Worm (Caenorhabditis elegans) whole organism, L1 larva: Measurements from ENCODE around the gene wrt-4.

ENCODE experiments used
- C04F5.9 ChIP-seq: sonication (generic microtip); optimal IDR thresholded peaks from 2 replicates; lab custom pipeline; 2016; ENCODE audit warnings: missing genetic modification characterization, missing compliant biosample characterization
- C16A3.4 ChIP-seq: fragments of 150-350 bp; optimal IDR thresholded peaks from 2 replicates; lab custom pipeline; 2014; ENCODE audit warnings: missing biosample characterization, missing genetic modification characterization
- F16B12.6 ChIP-seq: fragments of 150-350 bp; optimal IDR thresholded peaks from 2 replicates; lab custom pipeline; 2014; ENCODE audit warnings: missing biosample characterization, missing genetic modification characterization
- Y116A8C.19 ChIP-seq: sonication (generic microtip); optimal IDR thresholded peaks from 2 replicates; lab custom pipeline; 2016; ENCODE audit warnings: missing compliant biosample characterization, missing genetic modification characterization, borderline replicate concordance
- aha-1 ChIP-seq: fragments of 150-350 bp; optimal IDR thresholded peaks from 2 replicates; lab custom pipeline; 2014; ENCODE audit warnings: missing biosample characterization, missing genetic modification characterization
- blmp-1 ChIP-seq: fragments of 150-350 bp; optimal IDR thresholded peaks from 2 replicates; lab custom pipeline; 2014; ENCODE audit warnings: missing biosample characterization, missing genetic modification characterization
- ceh-8 ChIP-seq: fragments of 200-800 bp; sonication (Bioruptor generic); optimal IDR thresholded peaks from 2 replicates; lab custom pipeline; 2018; ENCODE audit warnings: mild to moderate bottlenecking, missing genetic modification characterization, moderate library complexity, missing compliant biosample characterization
- ceh-82 ChIP-seq, 3 experiments: fragments of 150-350 bp in 1 of 3; sonication (generic microtip) in 2 of 3; optimal IDR thresholded peaks; 2 replicates each; lab custom pipeline; 2014 to 2017; ENCODE audit warnings: missing biosample characterization in 3 of 3, missing genetic modification characterization in 3 of 3
- ceh-88 ChIP-seq: fragments of 200-800 bp; sonication (Bioruptor generic); IDR thresholded peaks from 2 replicates; pipeline ENCODE4 v1.3.6; 2022; ENCODE audit warnings: missing genetic modification characterization, missing compliant biosample characterization
- ceh-90 ChIP-seq: sonication (generic microtip); optimal IDR thresholded peaks from 2 replicates; lab custom pipeline; 2016; ENCODE audit warnings: missing genetic modification characterization, missing compliant biosample characterization
- ces-1 ChIP-seq: fragments of 150-350 bp; optimal IDR thresholded peaks from 2 replicates; lab custom pipeline; 2014; ENCODE audit warnings: missing biosample characterization, missing genetic modification reagents, missing genetic modification characterization
- efl-1 ChIP-seq, 4 experiments: fragments of 150-350 bp; optimal IDR thresholded peaks in 3 of 4; peaks in 1 of 4; 1 replicate in 1 of 4; 2 replicates in 3 of 4; lab custom pipeline; 2014; ENCODE audit warnings: missing biosample characterization in 2 of 4, missing genetic modification characterization in 2 of 4, missing genetic modification reagents in 2 of 4
- egl-27 ChIP-seq, 2 experiments: fragments of 150-350 bp in 1 of 2; sonication (generic microtip); optimal IDR thresholded peaks; 3 replicates each; lab custom pipeline; 2017 to 2018; ENCODE audit warnings: missing biosample characterization in 2 of 2, missing genetic modification characterization in 2 of 2, missing genetic modification reagents in 2 of 2
- elt-2 ChIP-seq: sonication (generic microtip); optimal IDR thresholded peaks from 2 replicates; lab custom pipeline; 2016; ENCODE audit warnings: missing genetic modification characterization, mild to moderate bottlenecking, inconsistent platforms, missing compliant biosample characterization, missing genetic modification reagents
- elt-3 ChIP-seq, 6 experiments: fragments of 150-350 bp in 1 of 6; sonication (generic microtip); optimal IDR thresholded peaks; 2 replicates each; lab custom pipeline; 2017 to 2018; ENCODE audit warnings: missing biosample characterization in 6 of 6, missing genetic modification characterization in 6 of 6, inconsistent platforms in 1 of 6
- ets-5 ChIP-seq: fragments of 200-800 bp; sonication (Bioruptor generic); IDR thresholded peaks from 2 replicates; pipeline ENCODE4 v1.3.6; 2022; ENCODE audit warnings: missing genetic modification characterization, missing compliant biosample characterization
- fkh-8 ChIP-seq: sonication (generic microtip); optimal IDR thresholded peaks from 2 replicates; lab custom pipeline; 2016; ENCODE audit warnings: mild to moderate bottlenecking, missing genetic modification characterization, missing compliant biosample characterization
- fos-1 ChIP-seq: fragments of 150-350 bp; optimal IDR thresholded peaks from 2 replicates; lab custom pipeline; 2014; ENCODE audit warnings: missing biosample characterization, missing genetic modification characterization
- hlh-17 ChIP-seq: fragments of 200-800 bp; sonication (Bioruptor generic); optimal IDR thresholded peaks from 2 replicates; lab custom pipeline; 2018; ENCODE audit warnings: missing genetic modification characterization, mild to moderate bottlenecking, missing compliant biosample characterization, moderate library complexity, borderline replicate concordance
- hpl-2 ChIP-seq: fragments of 150-350 bp; optimal IDR thresholded peaks from 2 replicates; lab custom pipeline; 2014; ENCODE audit warnings: missing biosample characterization, missing genetic modification reagents, missing genetic modification characterization
- irx-1 ChIP-seq: sonication (generic microtip); optimal IDR thresholded peaks from 2 replicates; lab custom pipeline; 2016; ENCODE audit warnings: missing genetic modification characterization, missing compliant biosample characterization
- isw-1 ChIP-seq: fragments of 200-800 bp; sonication (Bioruptor generic); IDR thresholded peaks from 2 replicates; pipeline ENCODE4 v1.3.6; 2022; ENCODE audit warnings: missing genetic modification characterization, missing compliant biosample characterization
- jun-1 ChIP-seq: fragments of 150-350 bp; optimal IDR thresholded peaks from 2 replicates; lab custom pipeline; 2014; ENCODE audit warnings: missing biosample characterization, missing genetic modification reagents, missing genetic modification characterization
- lin-15B ChIP-seq: fragments of 150-350 bp; sonication (generic microtip); optimal IDR thresholded peaks from 3 replicates; lab custom pipeline; 2014; ENCODE audit warnings: missing biosample characterization, missing genetic modification characterization
- lin-35 ChIP-seq, 2 experiments: fragments of 150-350 bp; optimal IDR thresholded peaks; 2 replicates each; lab custom pipeline; 2014; ENCODE audit warnings: missing biosample characterization in 2 of 2, missing genetic modification characterization in 2 of 2, missing genetic modification reagents in 2 of 2
- lin-39 ChIP-seq: fragments of 150-350 bp; optimal IDR thresholded peaks from 2 replicates; lab custom pipeline; 2014; ENCODE audit warnings: missing biosample characterization, missing genetic modification reagents, missing genetic modification characterization
- lsy-2 ChIP-seq, 2 experiments: fragments of 150-350 bp; optimal IDR thresholded peaks; 2 replicates each; lab custom pipeline; 2014; ENCODE audit warnings: missing biosample characterization in 2 of 2, missing genetic modification characterization in 2 of 2
- mab-9 ChIP-seq: fragments of 200-800 bp; sonication (Bioruptor generic); IDR thresholded peaks from 2 replicates; pipeline ENCODE4 v1.3.6; 2022; ENCODE audit warnings: missing genetic modification reagents, missing genetic modification characterization, missing compliant biosample characterization
- mdl-1 ChIP-seq, 2 experiments: fragments of 150-350 bp; optimal IDR thresholded peaks; 2 replicates each; lab custom pipeline; 2014 to 2017; ENCODE audit warnings: missing biosample characterization in 2 of 2, missing genetic modification characterization in 2 of 2, inconsistent platforms in 1 of 2
- mef-2 ChIP-seq: fragments of 150-350 bp; optimal IDR thresholded peaks from 2 replicates; lab custom pipeline; 2014; ENCODE audit warnings: missing biosample characterization, missing genetic modification characterization
- mep-1 ChIP-seq: fragments of 150-350 bp; optimal IDR thresholded peaks from 2 replicates; lab custom pipeline; 2014; ENCODE audit warnings: missing biosample characterization, missing genetic modification characterization
- nhr-11 ChIP-seq: fragments of 150-350 bp; optimal IDR thresholded peaks from 2 replicates; lab custom pipeline; 2014; ENCODE audit warnings: missing biosample characterization, missing genetic modification characterization
- nhr-12 ChIP-seq: sonication (generic microtip); optimal IDR thresholded peaks from 2 replicates; lab custom pipeline; 2017; ENCODE audit warnings: missing biosample characterization, missing genetic modification characterization
- nhr-237 ChIP-seq: fragments of 150-350 bp; optimal IDR thresholded peaks from 2 replicates; lab custom pipeline; 2014; ENCODE audit warnings: missing biosample characterization, missing genetic modification characterization
- nhr-28 ChIP-seq: fragments of 150-350 bp; optimal IDR thresholded peaks from 2 replicates; lab custom pipeline; 2014; ENCODE audit warnings: missing biosample characterization, missing genetic modification characterization
- nhr-76 ChIP-seq: sonication (generic microtip); optimal IDR thresholded peaks from 2 replicates; lab custom pipeline; 2017; ENCODE audit warnings: missing biosample characterization, missing genetic modification characterization
- nhr-77 ChIP-seq: fragments of 150-350 bp; optimal IDR thresholded peaks from 2 replicates; lab custom pipeline; 2014; ENCODE audit warnings: missing biosample characterization, missing genetic modification characterization
- nhr-85 ChIP-seq: sonication (generic microtip); peaks from one replicate; lab custom pipeline; 2016; ENCODE audit warnings: missing genetic modification characterization, inconsistent platforms, missing compliant biosample characterization
- nhr-90 ChIP-seq: sonication (generic microtip); optimal IDR thresholded peaks from 2 replicates; lab custom pipeline; 2016; ENCODE audit warnings: mild to moderate bottlenecking, missing genetic modification characterization, missing compliant biosample characterization; ENCODE audit not compliant: poor library complexity
- pag-3 ChIP-seq: sonication (generic microtip); optimal IDR thresholded peaks from 2 replicates; lab custom pipeline; 2017; ENCODE audit warnings: missing genetic modification characterization, mild to moderate bottlenecking, missing compliant biosample characterization, antibody characterized with exemption, borderline replicate concordance; ENCODE audit not compliant: insufficient read depth
- pax-3 ChIP-seq: fragments of 200-800 bp; sonication (Bioruptor generic); optimal IDR thresholded peaks from 2 replicates; lab custom pipeline; 2018; ENCODE audit warnings: mild to moderate bottlenecking, missing genetic modification characterization, moderate library complexity, missing compliant biosample characterization
- snpc-4 ChIP-seq: fragments of 150-350 bp; optimal IDR thresholded peaks from 2 replicates; lab custom pipeline; 2014; ENCODE audit warnings: missing biosample characterization, missing genetic modification characterization
- snu-23 ChIP-seq: sonication (generic microtip); optimal IDR thresholded peaks from 2 replicates; lab custom pipeline; 2016; ENCODE audit warnings: missing genetic modification characterization, missing compliant biosample characterization
- tbx-2 ChIP-seq: sonication (generic microtip); optimal IDR thresholded peaks from 2 replicates; lab custom pipeline; 2016; ENCODE audit warnings: missing genetic modification characterization, missing compliant biosample characterization
- unc-86 ChIP-seq: sonication (generic microtip); optimal IDR thresholded peaks from 2 replicates; lab custom pipeline; 2016; ENCODE audit warnings: missing genetic modification characterization, missing compliant biosample characterization
- vab-15 ChIP-seq: sonication (generic microtip); optimal IDR thresholded peaks from 2 replicates; lab custom pipeline; 2017; ENCODE audit warnings: missing genotype, mild to moderate bottlenecking, missing genetic modification characterization, missing compliant biosample characterization
- xbp-1 ChIP-seq: sonication (generic microtip); optimal IDR thresholded peaks from 2 replicates; lab custom pipeline; 2016; ENCODE audit warnings: missing genetic modification characterization, missing compliant biosample characterization
- ztf-11 ChIP-seq, 2 experiments: sonication (generic microtip); optimal IDR thresholded peaks; 2 replicates each; lab custom pipeline; 2016 to 2017; ENCODE audit warnings: missing genetic modification characterization in 2 of 2, missing biosample characterization in 1 of 2, missing compliant biosample characterization in 1 of 2
- ztf-4 ChIP-seq: fragments of 150-350 bp; optimal IDR thresholded peaks from 2 replicates; lab custom pipeline; 2014; ENCODE audit warnings: missing biosample characterization, missing genetic modification characterization

wrt-4 gene

DNA sequence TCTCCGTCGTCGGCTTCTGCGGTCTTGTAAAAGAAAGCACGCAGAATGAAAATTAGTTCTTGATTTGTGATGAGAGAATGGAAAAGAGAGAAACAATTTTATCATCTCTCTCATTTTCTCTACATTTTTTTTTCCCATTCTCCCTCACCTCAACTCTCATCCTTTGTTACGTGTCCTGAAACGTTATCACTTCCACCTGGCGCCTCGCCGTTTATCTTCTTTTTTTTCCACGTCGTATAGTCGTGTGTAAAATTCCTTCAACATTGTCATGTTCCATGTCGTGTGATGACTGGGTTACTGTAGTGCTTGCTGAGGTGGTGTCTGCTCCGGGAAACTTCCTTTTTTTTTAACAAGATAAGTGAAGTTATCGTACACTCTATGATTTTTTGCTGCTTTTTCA, 22.4 kb upstream of the wrt-4 start (continued):
- TF ChIP-seq nhr-11 (tag; lab: Kevin White, UChicago) (no peak), fos-1 (no peak), C04F5.9 (tag; lab: Kevin White, UChicago) (no peak), mef-2 (tag; lab: Kevin White, UChicago) (no peak), jun-1 (tag; lab: Kevin White, UChicago) (no peak), snpc-4 (tag; lab: Kevin White, UChicago) (no peak), ets-5 (GFP tag; lab: Robert Waterston, UW) (no peak), ceh-82 (tag; optimal IDR thresholded peaks at IDR 0.05; lab: Kevin White, UChicago) (no peak), mep-1 (tag; lab: Kevin White, UChicago) (peak; percentile 3), snu-23 (GFP tag; lab: Kevin White, UChicago) (peak; percentile 56), mdl-1 (tag; optimal IDR thresholded peaks at IDR 0.05; lab: Kevin White, UChicago) (peak in 1 of 2 experiments; percentile 70), lin-15B (tag; lab: Kevin White, UChicago) (no peak), nhr-12 (no peak), nhr-237 (tag; lab: Kevin White, UChicago) (no peak), nhr-76 (tag; lab: Kevin White, UChicago) (no peak), nhr-85 (tag; lab: Kevin White, UChicago) (no peak), hpl-2 (GFP tag; lab: Kevin White, UChicago) (peak; percentile 12), C16A3.4 (tag; lab: Kevin White, UChicago) (peak; percentile 51), fkh-8 (tag; lab: Kevin White, UChicago) (no peak), ztf-11 (tag; optimal IDR thresholded peaks at IDR 0.05; lab: Kevin White, UChicago) (no peak), lin-39 (no peak), pag-3 (tag; lab: Kevin White, UChicago) (no peak), lin-35 (GFP tag; optimal IDR thresholded peaks at IDR 0.05; lab: Kevin White, UChicago) (peak in 1 of 2 experiments; percentile 61), egl-27 (tag; optimal IDR thresholded peaks at IDR 0.05; lab: Kevin White, UChicago) (no peak), ztf-4 (no peak), efl-1 (optimal IDR thresholded peaks at IDR 0.05; lab: Kevin White, UChicago) (no peak), efl-1 (GFP tag; optimal IDR thresholded peaks at IDR 0.05 in 1 of 2; lab: Kevin White, UChicago) (peak in 1 of 2 experiments; percentile 65), hlh-17 (GFP tag; lab: Kevin White, UChicago) (no peak), vab-15 (no peak), lsy-2 (tag; optimal IDR thresholded peaks at IDR 0.05; lab: Kevin White, UChicago) (peak; percentile 17 to 89), tbx-2 (tag; lab: Kevin White, UChicago) (no peak), elt-2 (tag; lab: Kevin White, UChicago) (peak; percentile 80), ceh-88 (no peak), xbp-1 (tag; lab: Kevin White, UChicago) (peak; percentile 6), irx-1 (tag; lab: Kevin White, UChicago) (no peak), elt-3 (tag; optimal IDR thresholded peaks at IDR 0.05; lab: Kevin White, UChicago) (no peak), unc-86 (tag; lab: Kevin White, UChicago) (no peak), mab-9 (GFP tag; lab: Robert Waterston, UW) (no peak), pax-3 (no peak), nhr-77 (no peak)

ce11 chrX:15773262-15773908, 16.3 kb upstream of the wrt-4 start, which contains the start of gene Y7A5A.13:
Gene Y7A5A.13 (plus strand): TSS chrX:15773858.
- TF ChIP-seq efl-1 (optimal IDR thresholded peaks at IDR 0.05; lab: Kevin White, UChicago), result no peak
- TF ChIP-seq efl-1 (GFP tag; optimal IDR thresholded peaks at IDR 0.05 in 1 of 2; lab: Kevin White, UChicago), result no peak
- TF ChIP-seq blmp-1 (tag; lab: Kevin White, UChicago), result no peak
- no peak for TF ChIP-seq ces-1 (GFP tag; lab: Kevin White, UChicago)
- TF ChIP-seq F16B12.6 (tag; lab: Kevin White, UChicago), result no peak
- TF ChIP-seq vab-15, result no peak
- TF ChIP-seq isw-1 (GFP tag; lab: Robert Waterston, UW), result no peak
- TF ChIP-seq aha-1 (tag; lab: Kevin White, UChicago), result no peak
- TF ChIP-seq nhr-28 (tag; lab: Kevin White, UChicago), result no peak
- TF ChIP-seq nhr-90, result no peak
- TF ChIP-seq Y116A8C.19 (tag; lab: Kevin White, UChicago), result no peak
- no peak for TF ChIP-seq unc-86 (tag; lab: Kevin White, UChicago)
- no peak for TF ChIP-seq ceh-88
- no peak for TF ChIP-seq ceh-90
- no peak for TF ChIP-seq ceh-8 (GFP tag; lab: Kevin White, UChicago)
- no peak for TF ChIP-seq pag-3 (tag; lab: Kevin White, UChicago)
